Worm (Caenorhabditis elegans) whole organism, L2 larva: Measurements from ENCODE around the gene Y81B9A.1.

ENCODE experiments used
- F13H6.1 ChIP-seq: sonication (generic microtip); optimal IDR thresholded peaks from 2 replicates; lab custom pipeline; 2016; ENCODE audit warnings: missing genetic modification characterization, missing compliant biosample characterization
- R02D3.7 ChIP-seq: fragments of 150-350 bp; optimal IDR thresholded peaks from 2 replicates; lab custom pipeline; 2014; ENCODE audit warnings: missing biosample characterization, missing genetic modification characterization
- Y55F3AM.14 ChIP-seq: fragments of 200-800 bp; sonication (Bioruptor generic); optimal IDR thresholded peaks from 2 replicates; lab custom pipeline; 2018; ENCODE audit warnings: mild to moderate bottlenecking, missing genetic modification characterization, missing compliant biosample characterization
- ama-1 ChIP-seq: fragments of 150-350 bp; optimal IDR thresholded peaks from 2 replicates; lab custom pipeline; 2018; ENCODE audit warnings: inconsistent platforms
- egl-27 ChIP-seq: sonication (generic microtip); optimal IDR thresholded peaks from 3 replicates; lab custom pipeline; 2017; ENCODE audit warnings: missing biosample characterization, missing genetic modification reagents, missing genetic modification characterization
- fos-1 ChIP-seq: fragments of 150-350 bp; optimal IDR thresholded peaks from 2 replicates; lab custom pipeline; 2014; ENCODE audit warnings: missing biosample characterization, missing genetic modification characterization
- lin-39 ChIP-seq: fragments of 150-350 bp; optimal IDR thresholded peaks from 2 replicates; lab custom pipeline; 2014; ENCODE audit warnings: missing biosample characterization, missing genetic modification reagents, missing genetic modification characterization
- mdl-1 ChIP-seq, 2 experiments: fragments of 150-350 bp in 1 of 2; sonication (generic microtip) in 1 of 2; optimal IDR thresholded peaks; 2 replicates each; lab custom pipeline; 2017; ENCODE audit warnings: missing biosample characterization in 2 of 2, missing genetic modification characterization in 2 of 2
- nhr-12 ChIP-seq: fragments of 150-350 bp; optimal IDR thresholded peaks from 2 replicates; lab custom pipeline; 2014; ENCODE audit warnings: missing biosample characterization, missing genetic modification characterization
- unc-55 ChIP-seq: fragments of 150-350 bp; sonication (generic microtip); optimal IDR thresholded peaks from 3 replicates; lab custom pipeline; 2014; ENCODE audit warnings: missing biosample characterization, missing genetic modification reagents, missing genetic modification characterization
- ztf-11 ChIP-seq: sonication (generic microtip); optimal IDR thresholded peaks from 2 replicates; lab custom pipeline; 2017; ENCODE audit warnings: missing biosample characterization, missing genetic modification characterization
- ztf-4 ChIP-seq: fragments of 150-350 bp; optimal IDR thresholded peaks from 2 replicates; lab custom pipeline; 2014; ENCODE audit warnings: missing biosample characterization, missing genetic modification characterization

DNA sequence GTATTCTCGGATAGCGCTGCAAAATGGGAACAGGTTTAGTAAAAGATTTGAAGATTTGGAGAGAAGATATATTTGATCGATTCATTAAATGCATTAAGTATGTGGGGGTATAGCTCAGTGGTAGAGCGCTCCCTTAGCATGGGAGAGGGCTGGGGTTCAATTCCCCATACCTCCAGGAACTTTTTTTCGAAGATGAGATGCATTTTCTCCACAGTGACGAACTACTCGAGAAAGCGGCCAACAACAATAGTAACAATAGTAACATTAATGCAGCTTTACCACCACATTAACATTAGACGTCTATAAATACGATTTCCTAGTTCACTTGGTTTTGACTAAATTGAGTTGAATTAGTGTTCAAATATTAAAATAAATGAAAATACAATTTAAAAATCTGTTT lies 45.5 kb downstream of the Y81B9A.1 start:
- TF ChIP-seq egl-27 (tag; lab: Kevin White, UChicago) (no peak), nhr-12 (tag; lab: Kevin White, UChicago) (no peak), lin-39 (tag; lab: Kevin White, UChicago) (no peak), fos-1 (tag; lab: Kevin White, UChicago) (no peak), mdl-1 (tag; optimal IDR thresholded peaks at IDR 0.05; lab: Kevin White, UChicago) (no peak), R02D3.7 (tag; lab: Kevin White, UChicago) (no peak), F13H6.1 (tag; lab: Kevin White, UChicago) (no peak), ama-1 (lab: Kevin White, UChicago) (no peak), unc-55 (GFP tag; lab: Kevin White, UChicago) (no peak), ztf-11 (tag; lab: Kevin White, UChicago) (no peak), ztf-4 (tag; lab: Kevin White, UChicago) (no peak), Y55F3AM.14 (GFP tag; lab: Kevin White, UChicago) (no peak)
